Fruit fly (Drosophila melanogaster) whole organism, prepupa: ENCODE results near the gene Ctr1A.

Source experiments
- CG10631 ChIP-seq: fragments of 200-800 bp; sonication (Bioruptor generic); optimal IDR thresholded peaks from 2 replicates; lab custom pipeline; 2016; ENCODE audit warnings: missing biosample characterization, missing genetic modification characterization
- CG10669 ChIP-seq: fragments of 200-800 bp; sonication (Bioruptor generic); optimal IDR thresholded peaks from 3 replicates; lab custom pipeline; 2018; ENCODE audit warnings: missing biosample characterization, mild to moderate bottlenecking, missing genetic modification characterization, moderate library complexity
- CG11294 ChIP-seq: fragments of 200-800 bp; sonication (Bioruptor generic); IDR thresholded peaks from 2 replicates; pipeline ENCODE4 v1.3.6; 2022; ENCODE audit warnings: missing biosample characterization, missing genetic modification characterization
- CG11762 ChIP-seq: fragments of 200-800 bp; sonication (Bioruptor generic); optimal IDR thresholded peaks from 3 replicates; lab custom pipeline; 2016; ENCODE audit warnings: missing biosample characterization, missing genetic modification characterization; ENCODE audit not compliant: insufficient read depth
- CG11902 ChIP-seq: fragments of 200-800 bp; sonication (Bioruptor generic); optimal IDR thresholded peaks from 3 replicates; lab custom pipeline; 2016; ENCODE audit warnings: missing biosample characterization, missing genetic modification characterization
- CG15336 ChIP-seq: fragments of 200-800 bp; sonication (Bioruptor generic); IDR thresholded peaks from 2 replicates; pipeline ENCODE4 v1.3.6; 2022; ENCODE audit warnings: missing biosample characterization, missing genetic modification characterization
- CG1621 ChIP-seq: fragments of 200-800 bp; sonication (Bioruptor generic); optimal IDR thresholded peaks from 3 replicates; lab custom pipeline; 2018; ENCODE audit warnings: missing biosample characterization, mild to moderate bottlenecking, missing genetic modification characterization
- CG16779 ChIP-seq: fragments of 200-800 bp; sonication (Bioruptor generic); optimal IDR thresholded peaks from 3 replicates; lab custom pipeline; 2017; ENCODE audit warnings: missing biosample characterization, mild to moderate bottlenecking, missing genetic modification characterization
- CG3032 ChIP-seq: fragments of 200-800 bp; optimal IDR thresholded peaks from 2 replicates; lab custom pipeline; 2019; ENCODE audit warnings: missing biosample characterization, mild to moderate bottlenecking, missing genetic modification characterization, moderate library complexity
- CG34406 ChIP-seq: fragments of 200-800 bp; sonication (Bioruptor generic); optimal IDR thresholded peaks from 3 replicates; lab custom pipeline; 2016; ENCODE audit warnings: missing biosample characterization, missing genetic modification characterization
- CG6163 ChIP-seq: fragments of 200-800 bp; sonication (Bioruptor generic); IDR thresholded peaks from 3 replicates; pipeline ENCODE4 v1.3.6; 2022; ENCODE audit warnings: missing biosample characterization, missing genetic modification characterization
- CG6792 ChIP-seq: fragments of 200-800 bp; sonication (Bioruptor generic); optimal IDR thresholded peaks from 3 replicates; lab custom pipeline; 2016; ENCODE audit warnings: missing biosample characterization, missing genetic modification characterization
- CG8119 ChIP-seq: fragments of 200-800 bp; sonication (Bioruptor generic); IDR thresholded peaks from 3 replicates; pipeline ENCODE4 v1.3.6; 2022; ENCODE audit warnings: missing biosample characterization, missing genetic modification characterization
- CG8632 ChIP-seq: fragments of 200-800 bp; sonication (Bioruptor generic); optimal IDR thresholded peaks from 3 replicates; lab custom pipeline; 2016; ENCODE audit warnings: missing biosample characterization, missing genetic modification characterization
- Eip75B ChIP-seq: fragments of 200-800 bp; sonication (Bioruptor generic); optimal IDR thresholded peaks from 3 replicates; lab custom pipeline; 2016; ENCODE audit warnings: missing biosample characterization, missing genetic modification characterization
- Eip78C ChIP-seq: fragments of 200-800 bp; sonication (Bioruptor generic); peaks from one replicate; lab custom pipeline; 2016; ENCODE audit warnings: missing biosample characterization, missing genetic modification characterization
- Eip93F ChIP-seq: fragments of 200-800 bp; sonication (Bioruptor generic); optimal IDR thresholded peaks from 2 replicates; lab custom pipeline; 2016; ENCODE audit warnings: missing biosample characterization, mild to moderate bottlenecking, missing genetic modification characterization
- Ets21C ChIP-seq: fragments of 200-800 bp; sonication (Bioruptor generic); optimal IDR thresholded peaks from 3 replicates; lab custom pipeline; 2016; ENCODE audit warnings: missing biosample characterization, missing genetic modification characterization
- Ets96B ChIP-seq: fragments of 200-800 bp; optimal IDR thresholded peaks from 2 replicates; lab custom pipeline; 2019; ENCODE audit warnings: missing biosample characterization, mild to moderate bottlenecking, missing genetic modification characterization, moderate library complexity
- Hr38 ChIP-seq: sonication (Bioruptor generic); optimal IDR thresholded peaks from 2 replicates; lab custom pipeline; 2016; ENCODE audit warnings: missing biosample characterization, missing genetic modification characterization
- Hr4 ChIP-seq: fragments of 200-800 bp; sonication (Bioruptor generic); optimal IDR thresholded peaks from 3 replicates; lab custom pipeline; 2016; ENCODE audit warnings: missing biosample characterization, missing genetic modification characterization
- Lpt ChIP-seq: fragments of 200-800 bp; sonication (Bioruptor generic); optimal IDR thresholded peaks from 3 replicates; lab custom pipeline; 2016; ENCODE audit warnings: missing biosample characterization, missing genetic modification characterization
- Met ChIP-seq: fragments of 200-800 bp; sonication (Bioruptor generic); optimal IDR thresholded peaks from 3 replicates; lab custom pipeline; 2016; ENCODE audit warnings: missing biosample characterization, missing genetic modification characterization
- Sox14 ChIP-seq: fragments of 200-800 bp; sonication (Bioruptor generic); optimal IDR thresholded peaks from 3 replicates; lab custom pipeline; 2016; ENCODE audit warnings: missing biosample characterization, missing genetic modification characterization
- achi ChIP-seq: fragments of 200-800 bp; sonication (Bioruptor generic); optimal IDR thresholded peaks from 3 replicates; lab custom pipeline; 2016; ENCODE audit warnings: missing biosample characterization, missing genetic modification characterization
- acj6 ChIP-seq: fragments of 200-800 bp; sonication (Bioruptor generic); optimal IDR thresholded peaks from 3 replicates; lab custom pipeline; 2016; ENCODE audit warnings: missing biosample characterization, missing genetic modification characterization
- cyc ChIP-seq: fragments of 200-800 bp; sonication (Bioruptor generic); optimal IDR thresholded peaks from 3 replicates; lab custom pipeline; 2016; ENCODE audit warnings: missing biosample characterization, missing genetic modification characterization
- dac ChIP-seq: fragments of 200-800 bp; sonication (Bioruptor generic); optimal IDR thresholded peaks from 2 replicates; lab custom pipeline; 2017; ENCODE audit warnings: missing biosample characterization, mild to moderate bottlenecking, missing genetic modification characterization
- dsx ChIP-seq: fragments of 200-800 bp; optimal IDR thresholded peaks from 3 replicates; lab custom pipeline; 2019; ENCODE audit warnings: missing biosample characterization, mild to moderate bottlenecking, missing genetic modification characterization, moderate library complexity; ENCODE audit not compliant: poor library complexity, severe bottlenecking
- eg ChIP-seq: fragments of 200-800 bp; sonication (Bioruptor generic); IDR thresholded peaks from 3 replicates; pipeline ENCODE4 v1.3.6; 2022; ENCODE audit warnings: missing biosample characterization, missing genetic modification characterization
- esn ChIP-seq: fragments of 200-800 bp; sonication (Bioruptor generic); optimal IDR thresholded peaks from 2 replicates; lab custom pipeline; 2016; ENCODE audit warnings: missing biosample characterization, mild to moderate bottlenecking, missing genetic modification characterization, moderate library complexity
- fd59A ChIP-seq: fragments of 200-800 bp; sonication (Bioruptor generic); optimal IDR thresholded peaks from 2 replicates; lab custom pipeline; 2017; ENCODE audit warnings: missing biosample characterization, mild to moderate bottlenecking, missing genetic modification characterization, missing genetic modification reagents
- fkh ChIP-seq: fragments of 200-800 bp; sonication (Bioruptor generic); optimal IDR thresholded peaks from 3 replicates; lab custom pipeline; 2017; ENCODE audit warnings: missing biosample characterization, mild to moderate bottlenecking, missing genetic modification characterization, moderate library complexity
- lz ChIP-seq: fragments of 200-800 bp; sonication (Bioruptor generic); optimal IDR thresholded peaks from 3 replicates; lab custom pipeline; 2016; ENCODE audit warnings: missing biosample characterization, missing genetic modification characterization
- pdm3 ChIP-seq: fragments of 200-800 bp; sonication (Bioruptor generic); optimal IDR thresholded peaks from 3 replicates; lab custom pipeline; 2016; ENCODE audit warnings: missing biosample characterization, missing genetic modification characterization
- salr ChIP-seq, 2 experiments: fragments of 200-800 bp; sonication (Bioruptor generic); optimal IDR thresholded peaks; 3 replicates each; lab custom pipeline; 2016 to 2018; ENCODE audit warnings: missing biosample characterization in 2 of 2, missing genetic modification characterization in 2 of 2, mild to moderate bottlenecking in 1 of 2
- spab ChIP-seq: fragments of 200-800 bp; sonication (Bioruptor generic); optimal IDR thresholded peaks from 2 replicates; lab custom pipeline; 2017; ENCODE audit warnings: missing biosample characterization, mild to moderate bottlenecking, missing genetic modification characterization, missing genetic modification reagents
- ss ChIP-seq, 2 experiments: fragments of 200-800 bp; sonication (Bioruptor generic); optimal IDR thresholded peaks; 2 replicates in 1 of 2; 3 replicates in 1 of 2; lab custom pipeline; 2017 to 2018; ENCODE audit warnings: mild to moderate bottlenecking in 2 of 2, missing biosample characterization in 2 of 2, missing genetic modification characterization in 2 of 2, moderate library complexity in 1 of 2
- svp ChIP-seq: fragments of 200-800 bp; sonication (Bioruptor generic); peaks from one replicate; lab custom pipeline; 2016; ENCODE audit warnings: missing biosample characterization, missing genetic modification characterization
- topi ChIP-seq: fragments of 200-800 bp; sonication (Bioruptor generic); optimal IDR thresholded peaks from 3 replicates; lab custom pipeline; 2016; ENCODE audit warnings: missing biosample characterization, missing genetic modification characterization
- vri ChIP-seq: fragments of 200-800 bp; sonication (Bioruptor generic); optimal IDR thresholded peaks from 3 replicates; lab custom pipeline; 2016; ENCODE audit warnings: missing biosample characterization, mild to moderate bottlenecking, missing genetic modification characterization

Gene Ctr1A

DNA sequence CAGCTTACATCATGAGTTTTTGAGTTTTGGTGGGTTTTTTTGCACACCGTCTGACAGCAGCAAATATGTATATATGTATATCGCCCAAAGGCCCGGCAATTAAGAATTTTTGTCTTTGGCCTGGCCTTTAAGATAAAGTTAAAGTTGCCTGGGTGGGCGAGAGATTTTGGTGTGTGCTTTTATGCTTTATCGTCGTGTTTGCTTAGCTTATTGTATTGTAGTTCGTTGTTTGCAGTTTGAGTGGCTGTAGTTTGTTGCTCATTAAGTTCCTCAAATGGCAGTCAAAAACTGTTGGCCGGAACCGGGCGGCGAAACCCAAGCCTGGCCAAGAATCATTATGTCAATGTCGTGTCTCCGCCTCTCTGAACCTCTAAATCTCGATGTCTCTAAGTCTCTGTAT, 49.6 kb upstream of the Ctr1A start:
- TF ChIP-seq CG34406 (GFP tag; lab: Kevin White, UChicago) (no peak), fd59A (GFP tag; lab: Kevin White, UChicago) (no peak), CG8119 (GFP tag; lab: Robert Waterston, UW) (no peak), Ets96B (tag; lab: Kevin White, UChicago) (no peak), CG11762 (GFP tag; lab: Kevin White, UChicago) (no peak), achi (GFP tag; lab: Kevin White, UChicago) (no peak), Hr38 (GFP tag; lab: Kevin White, UChicago) (no peak), spab (GFP tag; lab: Kevin White, UChicago) (no peak), vri (GFP tag; lab: Kevin White, UChicago) (no peak), Eip75B (no peak)

DNA sequence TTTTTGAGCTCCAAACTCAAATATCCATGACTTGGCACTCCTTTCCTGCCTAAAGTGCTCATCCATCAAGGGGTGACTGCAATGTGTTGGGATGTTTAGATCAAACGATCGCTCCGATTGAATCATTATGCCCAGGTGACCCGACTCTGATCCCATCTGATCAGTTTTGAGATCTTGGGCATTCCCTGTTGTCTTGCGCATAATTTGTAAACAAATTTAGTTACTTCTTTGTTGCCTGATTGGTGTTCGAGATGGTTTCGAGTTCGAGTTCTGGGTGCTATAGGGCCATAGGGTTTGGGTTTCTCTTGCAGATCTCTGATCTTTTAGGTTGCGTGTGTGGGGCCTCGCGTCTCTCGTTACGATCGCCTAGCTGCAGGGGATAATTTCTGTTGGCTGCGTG, 48.9 kb upstream of the Ctr1A start:
- TF ChIP-seq dsx (GFP tag; lab: Kevin White, UChicago) (peak; percentile 55), CG15336 (GFP tag; lab: Robert Waterston, UW) (no peak), ss (GFP tag; optimal IDR thresholded peaks at IDR 0.05; lab: Kevin White, UChicago) (peak in 1 of 2 experiments; percentile 56), CG6163 (GFP tag; lab: Robert Waterston, UW) (no peak), spab (GFP tag; lab: Kevin White, UChicago) (no peak)

DNA sequence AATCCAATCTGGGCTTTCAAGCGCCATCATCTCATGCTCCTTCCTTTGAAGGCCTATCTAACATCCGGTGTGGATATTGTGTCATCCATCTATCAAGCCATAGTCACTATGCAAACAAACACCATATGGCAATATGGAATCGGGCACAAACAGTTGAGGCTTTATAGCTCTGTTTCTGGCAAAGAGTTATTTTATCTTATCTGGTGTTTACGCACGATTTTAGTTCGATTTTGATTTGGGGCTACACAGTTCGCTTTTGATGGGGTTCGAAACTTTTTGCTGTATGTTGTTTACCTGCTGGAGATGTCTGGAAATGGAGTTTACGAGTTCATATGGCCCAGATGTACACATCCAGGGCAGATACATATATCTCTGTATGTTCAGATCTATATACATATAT, 47.9 kb upstream of the Ctr1A start:
- TF ChIP-seq fkh (GFP tag; lab: Kevin White, UChicago) (peak; percentile 60), Eip78C (GFP tag; lab: Kevin White, UChicago) (no peak), dac (GFP tag; lab: Kevin White, UChicago) (no peak)

DNA sequence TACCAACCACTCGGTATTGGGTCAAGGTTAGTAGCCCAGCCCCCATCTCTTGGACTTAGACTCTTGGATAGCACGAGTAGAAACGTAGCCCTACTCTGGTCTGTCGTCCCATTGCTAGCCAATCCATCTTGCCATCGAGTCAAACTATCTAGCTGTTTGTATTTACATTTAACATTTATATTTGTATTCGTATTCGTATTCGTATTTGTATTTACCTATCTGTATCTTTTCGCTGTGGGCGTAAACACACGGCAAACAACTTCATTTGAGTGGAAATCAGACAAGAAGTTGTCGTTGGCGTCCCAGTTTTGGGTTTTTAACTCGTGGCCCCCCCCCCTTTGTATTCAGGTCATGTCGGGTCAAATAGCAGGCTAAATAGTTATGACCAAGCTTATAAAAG, 47.2 kb upstream of the Ctr1A start:
- TF ChIP-seq fd59A (GFP tag; lab: Kevin White, UChicago) (no peak), fkh (GFP tag; lab: Kevin White, UChicago) (peak; percentile 74), acj6 (GFP tag; lab: Kevin White, UChicago) (no peak)

DNA sequence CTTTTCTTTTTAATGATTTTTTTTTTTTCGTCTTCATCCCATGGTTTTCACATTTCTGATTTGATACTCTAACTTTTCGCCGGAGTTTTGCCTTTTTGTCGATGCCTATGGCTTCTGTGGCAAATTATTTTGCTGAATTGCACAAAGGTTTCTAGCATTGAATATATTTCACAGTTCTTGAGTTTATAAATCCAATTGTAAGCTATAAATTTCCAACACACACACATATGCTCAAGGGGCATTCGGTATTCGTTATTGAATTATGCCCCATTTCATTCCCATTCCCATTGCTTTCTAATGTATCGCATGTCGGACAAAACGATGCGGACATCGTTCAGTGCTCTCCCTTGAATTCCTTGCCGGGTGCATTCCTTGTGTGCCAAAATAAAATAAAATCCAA, 46.0 kb upstream of the Ctr1A start:
- TF ChIP-seq topi (peak; percentile 51), Eip93F (GFP tag; lab: Kevin White, UChicago) (no peak), CG10669 (GFP tag; lab: Kevin White, UChicago) (peak; percentile 28), fd59A (GFP tag; lab: Kevin White, UChicago) (no peak), acj6 (GFP tag; lab: Kevin White, UChicago) (peak; percentile 29), Eip78C (GFP tag; lab: Kevin White, UChicago) (peak; percentile 22), svp (GFP tag; lab: Kevin White, UChicago) (no peak), CG3032 (tag; lab: Kevin White, UChicago) (peak; percentile 5), CG1621 (tag; lab: Kevin White, UChicago) (no peak), achi (GFP tag; lab: Kevin White, UChicago) (peak; percentile 28), cyc (GFP tag; lab: Kevin White, UChicago) (peak; percentile 27), CG10631 (GFP tag; lab: Kevin White, UChicago) (peak; percentile 39), CG16779 (tag; lab: Kevin White, UChicago) (no peak), vri (GFP tag; lab: Kevin White, UChicago) (no peak), pdm3 (GFP tag; lab: Kevin White, UChicago) (peak; percentile 51), CG8632 (GFP tag; lab: Kevin White, UChicago) (no peak), CG11294 (GFP tag; lab: Robert Waterston, UW) (peak; percentile 37; the same call in 1 of the 2 replicates), Sox14 (GFP tag; lab: Kevin White, UChicago) (peak; percentile 14), Lpt (GFP tag; lab: Kevin White, UChicago) (no peak), dsx (GFP tag; lab: Kevin White, UChicago) (no peak), Met (GFP tag; lab: Kevin White, UChicago) (peak; percentile 56), CG15336 (GFP tag; lab: Robert Waterston, UW) (peak; percentile 57; the same call in 1 of the 2 replicates), Hr4 (peak; percentile 51), eg (GFP tag; lab: Robert Waterston, UW) (peak; percentile 49; the same call in 1 of the 3 replicates), lz (peak; percentile 45), esn (peak; percentile 38), CG6792 (GFP tag; lab: Kevin White, UChicago) (no peak), Ets96B (tag; lab: Kevin White, UChicago) (peak; percentile 10), Eip75B (peak; percentile 57), salr (GFP tag; optimal IDR thresholded peaks at IDR 0.05; lab: Kevin White, UChicago) (peak in 1 of 2 experiments; percentile 18), CG8119 (GFP tag; lab: Robert Waterston, UW) (peak; percentile 53), Ets21C (GFP tag; lab: Kevin White, UChicago) (peak; percentile 18), CG34406 (GFP tag; lab: Kevin White, UChicago) (no peak), CG11902 (GFP tag; lab: Kevin White, UChicago) (no peak), dac (GFP tag; lab: Kevin White, UChicago) (no peak)
